Fruit fly (Drosophila melanogaster): Measurements from ENCODE around the gene CG9953.

The CG9953 gene

DNA sequence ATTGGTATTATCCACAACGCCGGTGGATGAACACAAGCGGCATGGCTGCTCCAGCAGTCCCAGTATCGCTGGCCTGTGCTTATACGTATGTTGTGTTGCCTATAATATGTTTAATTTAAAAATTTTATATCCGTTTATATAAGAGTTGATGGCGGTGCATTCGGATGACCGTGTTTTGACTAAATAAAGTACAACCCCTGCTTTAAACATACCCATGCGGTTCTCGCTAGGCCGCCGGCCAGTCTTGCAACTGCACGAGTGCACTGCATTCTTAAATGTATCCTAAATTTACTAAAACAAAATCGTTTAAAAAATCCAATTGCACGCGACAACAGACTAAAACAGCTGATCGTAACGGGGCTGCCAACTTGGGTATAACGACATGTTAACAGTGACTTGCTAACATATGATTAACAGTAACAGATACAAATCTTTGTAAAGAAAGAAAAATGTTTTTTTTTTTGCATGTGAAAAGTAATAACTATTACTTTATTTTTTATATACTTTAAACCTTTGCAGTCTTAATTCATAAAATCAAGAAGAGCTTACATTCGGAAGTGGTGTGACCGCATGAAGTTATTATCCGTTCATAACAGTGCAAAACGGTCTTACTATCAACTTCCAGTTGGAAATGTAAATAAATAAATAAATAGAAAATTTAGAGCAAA is 11.6 kb upstream of the CG9953 start, which contains the start of the genes Uqcc1 and Surf1 (continued):
- peak; percentile 3 for TF ChIP-seq CG12391 (tag; optimal IDR thresholded peaks at IDR 0.05)
- TF ChIP-seq sens (GFP tag): peak; percentile 57
- TF ChIP-seq twi (tag; optimal IDR thresholded peaks at IDR 0.05): no peak
- peak in 1 of 2 experiments; percentile 94 for TF ChIP-seq insv (GFP tag; optimal IDR thresholded peaks at IDR 0.05)
- no peak for TF ChIP-seq chif (GFP tag; optimal IDR thresholded peaks at IDR 0.05)
- no peak for TF ChIP-seq CG10321 (GFP tag; IDR thresholded peaks at IDR 0.05)
- no peak for TF ChIP-seq Sin3A (optimal IDR thresholded peaks at IDR 0.05)
- TF ChIP-seq unpg (GFP tag; optimal IDR thresholded peaks at IDR 0.05): no peak
- TF ChIP-seq CG4617 (GFP tag; optimal IDR thresholded peaks at IDR 0.05; ENCODE audit: borderline replicate concordance): peak; percentile 27
- TF ChIP-seq ssp (GFP tag; IDR thresholded peaks at IDR 0.05): no peak
- no peak for TF ChIP-seq crc (GFP tag; optimal IDR thresholded peaks at IDR 0.05)
- TF ChIP-seq CG11504 (tag; optimal IDR thresholded peaks at IDR 0.05): no peak
- TF ChIP-seq gfzf (GFP tag; optimal IDR thresholded peaks at IDR 0.05): peak; percentile 50
- peak; percentile 1 for TF ChIP-seq CG12659 (GFP tag; optimal IDR thresholded peaks at IDR 0.05)
- TF ChIP-seq Bgb (GFP tag; IDR thresholded peaks at IDR 0.05; ENCODE audit: partially characterized antibody): no peak
- no peak for TF ChIP-seq lov (optimal IDR thresholded peaks at IDR 0.05)
- TF ChIP-seq lov (GFP tag; IDR thresholded peaks at IDR 0.05): no peak
- TF ChIP-seq sd (tag; optimal IDR thresholded peaks at IDR 0.05): no peak
- no peak for TF ChIP-seq Adf1 (GFP tag; IDR thresholded peaks at IDR 0.05)
- TF ChIP-seq fd64A (GFP tag; optimal IDR thresholded peaks at IDR 0.05): no peak
- TF ChIP-seq Pdp1 (GFP tag; optimal IDR thresholded peaks at IDR 0.05): peak in 1 of 2 experiments; percentile 79
- TF ChIP-seq CG1603 (tag; optimal IDR thresholded peaks at IDR 0.05): no peak
- TF ChIP-seq nau (GFP tag; optimal IDR thresholded peaks at IDR 0.05): no peak
- TF ChIP-seq tin (GFP tag; optimal IDR thresholded peaks at IDR 0.05): no peak
- TF ChIP-seq CG10431 (GFP tag; optimal IDR thresholded peaks at IDR 0.05): no peak
- no peak for TF ChIP-seq so (GFP tag; IDR thresholded peaks at IDR 0.05)
- no peak for TF ChIP-seq CG11560 (tag; IDR thresholded peaks at IDR 0.05)
- peak; percentile 45 for TF ChIP-seq YL-1 (GFP tag; optimal IDR thresholded peaks at IDR 0.05)
- no peak for TF ChIP-seq fd3F (GFP tag; optimal IDR thresholded peaks at IDR 0.05)
- no peak for TF ChIP-seq al (GFP tag; IDR thresholded peaks at IDR 0.05)
- no peak for TF ChIP-seq sna (GFP tag; IDR thresholded peaks at IDR 0.05; ENCODE audit: partially characterized antibody)
- TF ChIP-seq Nf-YC (tag; optimal IDR thresholded peaks at IDR 0.05): peak; percentile 19
- peak; percentile 18; the same call in 1 of the 2 replicates for TF ChIP-seq CG13287 (GFP tag; IDR thresholded peaks at IDR 0.05; ENCODE audit: partially characterized antibody)
- TF ChIP-seq Poxn (GFP tag; IDR thresholded peaks at IDR 0.05): no peak
- no peak for TF ChIP-seq CG6813 (GFP tag; optimal IDR thresholded peaks at IDR 0.05)
- TF ChIP-seq nmo (GFP tag; optimal IDR thresholded peaks at IDR 0.05): peak; percentile 1
- no peak for TF ChIP-seq CG6683 (GFP tag; optimal IDR thresholded peaks at IDR 0.05)
- no peak for TF ChIP-seq Xbp1 (GFP tag; optimal IDR thresholded peaks at IDR 0.05)
- no peak for TF ChIP-seq CG3407 (GFP tag; optimal IDR thresholded peaks at IDR 0.05)
- TF ChIP-seq dm (GFP tag; optimal IDR thresholded peaks at IDR 0.05): no peak
- TF ChIP-seq kni (GFP tag; optimal IDR thresholded peaks at IDR 0.05): no peak
- no peak for TF ChIP-seq schlank (tag; optimal IDR thresholded peaks at IDR 0.05)
- TF ChIP-seq CG15514 (GFP tag; optimal IDR thresholded peaks at IDR 0.05): no peak
- no peak for TF ChIP-seq CG8359 (GFP tag; optimal IDR thresholded peaks at IDR 0.05; ENCODE audit: borderline replicate concordance)
- TF ChIP-seq Hand (GFP tag; optimal IDR thresholded peaks at IDR 0.05): no peak
- TF ChIP-seq CG12942 (GFP tag; optimal IDR thresholded peaks at IDR 0.05): no peak
- no peak for TF ChIP-seq CG2712 (tag; optimal IDR thresholded peaks at IDR 0.05)
- TF ChIP-seq CG9876 (GFP tag; optimal IDR thresholded peaks at IDR 0.05): no peak
- peak; percentile 19 for TF ChIP-seq CG2116 (GFP tag; optimal IDR thresholded peaks at IDR 0.05)
- no peak for TF ChIP-seq CG12236 (GFP tag; optimal IDR thresholded peaks at IDR 0.05)

Data from whole organism, embryonic.